Worm (Caenorhabditis elegans) whole organism, L4/young adult: Measurements from ENCODE around the gene F01F1.11.

Source experiments
- W03F9.2 ChIP-seq: fragments of 150-350 bp; optimal IDR thresholded peaks from 2 replicates; lab custom pipeline; 2014; ENCODE audit warnings: missing biosample characterization, missing genetic modification characterization
- dao-5 ChIP-seq: sonication (generic microtip); optimal IDR thresholded peaks from 2 replicates; lab custom pipeline; 2016; ENCODE audit warnings: missing genotype, missing genetic modification characterization, moderate library complexity, missing compliant biosample characterization
- him-1 ChIP-seq: sonication (generic microtip); optimal IDR thresholded peaks from 2 replicates; lab custom pipeline; 2016; ENCODE audit warnings: missing genotype, missing genetic modification reagents, missing genetic modification characterization, missing compliant biosample characterization

ce11 chrIII:5921067-5921678 is 49.5 kb upstream of the F01F1.11 start:
- TF ChIP-seq dao-5 (tag; lab: Kevin White, UChicago), result no peak
- no peak for TF ChIP-seq him-1
- TF ChIP-seq W03F9.2 (tag; lab: Kevin White, UChicago), result no peak
